Fruit fly (Drosophila melanogaster) whole organism, wandering third instar larva: ENCODE data around the gene vito.

Experiments used
- CG32264 ChIP-seq: fragments of 200-800 bp; sonication (Bioruptor generic); optimal IDR thresholded peaks from 2 replicates; lab custom pipeline; 2016; ENCODE audit warnings: missing biosample characterization, missing genetic modification characterization
- CG9705 ChIP-seq: fragments of 200-800 bp; sonication (Bioruptor generic); optimal IDR thresholded peaks from 2 replicates; lab custom pipeline; 2018; ENCODE audit warnings: missing biosample characterization, mild to moderate bottlenecking, missing genetic modification characterization
- CrebA ChIP-seq: fragments of 200-800 bp; sonication (Bioruptor generic); optimal IDR thresholded peaks from 2 replicates; lab custom pipeline; 2016; ENCODE audit warnings: missing biosample characterization, mild to moderate bottlenecking, missing genetic modification characterization, borderline replicate concordance
- Dfd ChIP-seq: fragments of >200 bp; optimal IDR thresholded peaks from 2 replicates; lab custom pipeline; 2017; ENCODE audit warnings: missing biosample characterization, missing genetic modification characterization
- Dif ChIP-seq: fragments of 200-275, 200-300 bp; sonication (Bioruptor generic); optimal IDR thresholded peaks from 2 replicates; lab custom pipeline; 2018; ENCODE audit warnings: missing biosample characterization, missing genetic modification characterization; ENCODE audit not compliant: partially characterized antibody
- GATAd ChIP-seq: sonication (Bioruptor generic); optimal IDR thresholded peaks from 2 replicates; lab custom pipeline; 2016; ENCODE audit warnings: missing biosample characterization, missing genetic modification characterization
- HLH106 ChIP-seq: fragments of 200-800 bp; optimal IDR thresholded peaks from 3 replicates; lab custom pipeline; 2019; ENCODE audit warnings: missing biosample characterization, mild to moderate bottlenecking, missing genetic modification characterization, moderate library complexity
- Hnf4 ChIP-seq: fragments of 200-800 bp; sonication (Bioruptor generic); optimal IDR thresholded peaks from 2 replicates; lab custom pipeline; 2016; ENCODE audit warnings: missing biosample characterization, mild to moderate bottlenecking, missing genetic modification characterization
- Hr78 ChIP-seq: fragments of >200 bp; optimal IDR thresholded peaks from 2 replicates; lab custom pipeline; 2017; ENCODE audit warnings: missing biosample characterization, missing genetic modification characterization
- Hr83 ChIP-seq: fragments of 200-300 bp; sonication (Bioruptor generic); optimal IDR thresholded peaks from 2 replicates; lab custom pipeline; 2016; ENCODE audit warnings: missing biosample characterization, mild to moderate bottlenecking, missing genetic modification characterization, moderate library complexity; ENCODE audit not compliant: poor library complexity, severe bottlenecking
- Jra ChIP-seq: sonication (Bioruptor generic); optimal IDR thresholded peaks from 2 replicates; lab custom pipeline; 2016; ENCODE audit warnings: missing biosample characterization, missing genetic modification characterization
- Mio ChIP-seq: sonication (Bioruptor generic); optimal IDR thresholded peaks from 2 replicates; lab custom pipeline; 2016; ENCODE audit warnings: missing biosample characterization, missing genetic modification characterization
- Myc ChIP-seq: fragments of >200 bp; optimal IDR thresholded peaks from 2 replicates; lab custom pipeline; 2017
- N ChIP-seq: fragments of >200 bp; optimal IDR thresholded peaks from 2 replicates; lab custom pipeline; 2018; ENCODE audit warnings: missing biosample characterization, missing external identifiers, missing genetic modification characterization
- OdsH ChIP-seq: fragments of 200-800 bp; sonication (Bioruptor generic); optimal IDR thresholded peaks from 2 replicates; lab custom pipeline; 2016; ENCODE audit warnings: missing biosample characterization, mild to moderate bottlenecking, missing genetic modification characterization
- Rel ChIP-seq, 2 experiments: fragments of 200-800 bp; sonication (Bioruptor generic) in 1 of 2; optimal IDR thresholded peaks; 2 replicates in 1 of 2; 3 replicates in 1 of 2; lab custom pipeline; 2016 to 2019; ENCODE audit warnings: mild to moderate bottlenecking in 2 of 2, missing biosample characterization in 2 of 2, missing genetic modification characterization in 2 of 2, moderate library complexity in 1 of 2
- Sp1 ChIP-seq: fragments of 200-800 bp; sonication (Bioruptor generic); optimal IDR thresholded peaks from 3 replicates; lab custom pipeline; 2019; ENCODE audit warnings: missing biosample characterization, mild to moderate bottlenecking, missing genetic modification characterization, moderate library complexity
- Vsx2 ChIP-seq: fragments of 200-300, 225-300 bp; sonication (Bioruptor generic); optimal IDR thresholded peaks from 2 replicates; lab custom pipeline; 2018; ENCODE audit warnings: missing biosample characterization, missing genetic modification characterization; ENCODE audit not compliant: partially characterized antibody
- br ChIP-seq: fragments of 200-800 bp; sonication (Bioruptor generic); optimal IDR thresholded peaks from 2 replicates; lab custom pipeline; 2016; ENCODE audit warnings: missing biosample characterization, missing genetic modification characterization
- brk ChIP-seq: fragments of 200-800 bp; sonication (Bioruptor generic); optimal IDR thresholded peaks from 2 replicates; lab custom pipeline; 2016; ENCODE audit warnings: missing biosample characterization, mild to moderate bottlenecking, missing genetic modification characterization
- dl ChIP-seq, 2 experiments: fragments of 175-275, 200-275 bp in 1 of 2; fragments of 200-275 bp in 1 of 2; sonication (Bioruptor generic); optimal IDR thresholded peaks; lab custom pipeline; 2018; ENCODE audit warnings: mild to moderate bottlenecking in 2 of 2, missing biosample characterization in 2 of 2, missing genetic modification characterization in 2 of 2, moderate library complexity in 2 of 2; ENCODE audit not compliant: partially characterized antibody in 2 of 2, insufficient read depth in 1 of 2
- dmrt93B ChIP-seq: fragments of 200-800 bp; sonication (Bioruptor generic); optimal IDR thresholded peaks from 2 replicates; lab custom pipeline; 2018; ENCODE audit warnings: missing biosample characterization, mild to moderate bottlenecking, missing genetic modification characterization
- dsf ChIP-seq: sonication (Bioruptor generic); optimal IDR thresholded peaks from 2 replicates; lab custom pipeline; 2016; ENCODE audit warnings: missing biosample characterization, missing genetic modification characterization, borderline replicate concordance
- ey ChIP-seq: fragments of 200-800 bp; sonication (Bioruptor generic); optimal IDR thresholded peaks from 2 replicates; lab custom pipeline; 2016; ENCODE audit warnings: missing biosample characterization, missing genetic modification characterization
- fru ChIP-seq: fragments of 200-800 bp; sonication (Bioruptor generic); optimal IDR thresholded peaks from 3 replicates; lab custom pipeline; 2016; ENCODE audit warnings: missing biosample characterization, mild to moderate bottlenecking, missing genetic modification characterization
- h ChIP-seq: fragments of 200-800 bp; sonication (Bioruptor generic); optimal IDR thresholded peaks from 3 replicates; lab custom pipeline; 2016; ENCODE audit warnings: missing biosample characterization, mild to moderate bottlenecking, missing genetic modification characterization
- jim ChIP-seq: fragments of 175-275, 200-325 bp; sonication (Bioruptor generic); optimal IDR thresholded peaks from 2 replicates; lab custom pipeline; 2016; ENCODE audit warnings: missing biosample characterization, mild to moderate bottlenecking, missing genetic modification characterization
- lola ChIP-seq: fragments of >200 bp; optimal IDR thresholded peaks from 2 replicates; lab custom pipeline; 2017; ENCODE audit warnings: missing biosample characterization, missing genetic modification characterization
- pan ChIP-seq: fragments of >200 bp; optimal IDR thresholded peaks from 2 replicates; lab custom pipeline; 2017
- psq ChIP-seq: fragments of 200-800 bp; sonication (Bioruptor generic); optimal IDR thresholded peaks from 3 replicates; lab custom pipeline; 2017; ENCODE audit warnings: missing biosample characterization, mild to moderate bottlenecking, missing genetic modification characterization, moderate library complexity
- rgr ChIP-seq: fragments of 200-800 bp; sonication (Bioruptor generic); optimal IDR thresholded peaks from 3 replicates; lab custom pipeline; 2016; ENCODE audit warnings: missing biosample characterization, mild to moderate bottlenecking, missing genetic modification characterization
- sage ChIP-seq: fragments of 200-800 bp; sonication (Bioruptor generic); optimal IDR thresholded peaks from 2 replicates; lab custom pipeline; 2016; ENCODE audit warnings: missing biosample characterization, mild to moderate bottlenecking, missing genetic modification characterization
- sv ChIP-seq: fragments of 200-800 bp; sonication (Bioruptor generic); optimal IDR thresholded peaks from 3 replicates; lab custom pipeline; 2016; ENCODE audit warnings: missing biosample characterization, missing genetic modification characterization
- tai ChIP-seq: sonication (Bioruptor generic); optimal IDR thresholded peaks from 2 replicates; lab custom pipeline; 2016; ENCODE audit warnings: missing biosample characterization, missing genetic modification characterization
- usp ChIP-seq: fragments of >200 bp; optimal IDR thresholded peaks from 2 replicates; lab custom pipeline; 2017; ENCODE audit warnings: missing biosample characterization, missing genetic modification characterization
- woc ChIP-seq: sonication (Bioruptor generic); optimal IDR thresholded peaks from 2 replicates; lab custom pipeline; 2016; ENCODE audit warnings: missing biosample characterization, mild to moderate bottlenecking, missing genetic modification characterization

The vito gene

dm6 chr3L:5785237-5786062, 8.3 kb upstream of the vito start:
- TF ChIP-seq Dfd (no peak), Sp1 (no peak), ey (GFP tag; lab: Kevin White, UChicago) (no peak), Rel (GFP tag; optimal IDR thresholded peaks at IDR 0.05; lab: Kevin White, UChicago) (no peak), Rel (tag; optimal IDR thresholded peaks at IDR 0.05; lab: Kevin White, UChicago) (peak; percentile 2)

dm6 chr3L:5779476-5780401, 2.6 kb upstream of the vito start, which contains the start of the genes Myt1, PGRP-LD and Pmi:
Gene Myt1, minus strand, starts transcription at chr3L:5779591.
Gene PGRP-LD, plus strand, starts transcription at chr3L:5780051.
Gene Pmi, plus strand, starts transcription at chr3L:5780051.
- TF ChIP-seq psq (GFP tag; lab: Kevin White, UChicago) = peak; percentile 4
- no peak for TF ChIP-seq Vsx2 (GFP tag; lab: Kevin White, UChicago)
- no peak for TF ChIP-seq pan (lab: Kevin White, UChicago)
- TF ChIP-seq br = no peak
- TF ChIP-seq ey (GFP tag; lab: Kevin White, UChicago) = peak; percentile 1
- peak; percentile 8 for TF ChIP-seq Myc
- TF ChIP-seq rgr (GFP tag; lab: Kevin White, UChicago) = no peak
- TF ChIP-seq Dfd = no peak
- TF ChIP-seq sv (GFP tag; lab: Kevin White, UChicago) = no peak
- TF ChIP-seq sage (GFP tag; lab: Kevin White, UChicago) = no peak

- TF ChIP-seq Rel (GFP tag; optimal IDR thresholded peaks at IDR 0.05; lab: Kevin White, UChicago) (no peak), Rel (tag; optimal IDR thresholded peaks at IDR 0.05; lab: Kevin White, UChicago) (peak; percentile 35), N (GFP tag; lab: Kevin White, UChicago) (no peak)
Measured at dm6 chr3L:5774782-5775181, 2.4 kb downstream of the vito start.

- peak; percentile 85 for TF ChIP-seq CG32264
- TF ChIP-seq Hr78 = no peak
- no peak for TF ChIP-seq Rel (GFP tag; optimal IDR thresholded peaks at IDR 0.05; lab: Kevin White, UChicago)
- peak; percentile 86 for TF ChIP-seq Rel (tag; optimal IDR thresholded peaks at IDR 0.05; lab: Kevin White, UChicago)
- no peak for TF ChIP-seq usp
- TF ChIP-seq HLH106 (tag; lab: Kevin White, UChicago) = peak; percentile 89
- TF ChIP-seq rgr (GFP tag; lab: Kevin White, UChicago) = peak; percentile 91
- peak; percentile 89 for TF ChIP-seq Jra (GFP tag; lab: Kevin White, UChicago)
- TF ChIP-seq jim (GFP tag; lab: Kevin White, UChicago) = peak; percentile 88
- TF ChIP-seq woc = peak; percentile 95
- TF ChIP-seq dsf (GFP tag; lab: Kevin White, UChicago) = peak; percentile 14
- TF ChIP-seq N (GFP tag; lab: Kevin White, UChicago) = no peak
- TF ChIP-seq dmrt93B (GFP tag; lab: Kevin White, UChicago) = no peak
- no peak for TF ChIP-seq lola (GFP tag; lab: Kevin White, UChicago)
- TF ChIP-seq psq (GFP tag; lab: Kevin White, UChicago) = peak; percentile 45
- no peak for TF ChIP-seq sage (GFP tag; lab: Kevin White, UChicago)
- peak; percentile 94 for TF ChIP-seq OdsH
- no peak for TF ChIP-seq Dfd
- peak; percentile 93 for TF ChIP-seq ey (GFP tag; lab: Kevin White, UChicago)
- peak; percentile 59 for TF ChIP-seq Hr83 (GFP tag; lab: Kevin White, UChicago)
- TF ChIP-seq tai = no peak
- TF ChIP-seq brk (GFP tag; lab: Kevin White, UChicago) = no peak
- peak; percentile 66 for TF ChIP-seq Mio (GFP tag; lab: Kevin White, UChicago)
- TF ChIP-seq sv (GFP tag; lab: Kevin White, UChicago) = peak; percentile 89
- peak; percentile 92 for TF ChIP-seq Myc
- peak; percentile 100 for TF ChIP-seq GATAd (GFP tag; lab: Kevin White, UChicago)
- TF ChIP-seq Sp1 = peak; percentile 88
- peak; percentile 73 for TF ChIP-seq CG9705 (GFP tag; lab: Kevin White, UChicago)
- peak; percentile 49 for TF ChIP-seq Dif (GFP tag; lab: Kevin White, UChicago)
- no peak for TF ChIP-seq Hnf4 (GFP tag; lab: Kevin White, UChicago)
- TF ChIP-seq Vsx2 (GFP tag; lab: Kevin White, UChicago) = no peak
- peak in 1 of 2 experiments; percentile 41 for TF ChIP-seq dl (GFP tag; optimal IDR thresholded peaks at IDR 0.05; lab: Kevin White, UChicago; ENCODE audit: insufficient read depth in 1 of 2, partially characterized antibody in 2 of 2)
- peak; percentile 93 for TF ChIP-seq h (GFP tag; lab: Kevin White, UChicago)
- TF ChIP-seq pan (lab: Kevin White, UChicago) = no peak
- TF ChIP-seq br = peak; percentile 94
- TF ChIP-seq CrebA (GFP tag; lab: Kevin White, UChicago) = no peak
- peak; percentile 93 for TF ChIP-seq fru (GFP tag; lab: Kevin White, UChicago)
Measured at dm6 chr3L:5770817-5771425, 6.2 kb downstream of the vito start.
